Worm (Caenorhabditis elegans): ENCODE results near the gene ugt-40.
A peak's percentile ranks its signal among the peaks of the same experiment; 100 is the strongest.

ugt-40 gene

ce11 chrV:7156079-7156478, 14.3 kb upstream of the ugt-40 start, which contains the start of gene F10D2.10:
Gene F10D2.10 (minus strand): TSS chrV:7156179.
- TF ChIP-seq aha-1 (tag) (peak; percentile 68), duxl-1 (tag; optimal IDR thresholded peaks at IDR 0.05; ENCODE audit: poor library complexity) (no peak)

DNA sequence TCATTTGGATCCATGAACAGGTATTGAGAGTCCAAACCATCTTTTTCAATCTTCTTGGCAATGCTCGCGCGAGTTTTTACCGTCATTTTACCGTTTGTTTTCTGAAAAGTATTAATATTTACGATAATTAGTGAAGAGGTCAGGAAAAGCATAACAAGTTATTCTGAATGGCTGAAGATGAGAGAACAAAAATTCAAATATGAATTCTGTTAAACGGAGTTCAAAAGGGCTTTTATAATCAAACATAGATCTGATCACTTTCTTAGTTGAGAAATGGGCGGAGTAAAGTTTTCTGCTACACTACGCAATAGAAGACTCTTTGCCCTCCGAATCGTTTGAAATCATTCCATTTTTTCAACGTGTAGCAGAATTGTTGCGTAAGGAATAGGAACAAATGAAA, 11.3 kb upstream of the ugt-40 start, which contains the start of gene fat-7:
TSS of gene fat-7 (minus strand) at position 101 of the 400 bp plus-strand sequence.
- TF ChIP-seq zfp-3 (GFP tag; conservative IDR thresholded peaks at IDR 0.05) (no peak), nhr-41 (GFP tag; IDR thresholded peaks at IDR 0.05) (no peak), gei-8 (GFP tag; optimal IDR thresholded peaks at IDR 0.05) (no peak), ama-1 (optimal IDR thresholded peaks at IDR 0.05) (no peak), nhr-76 (tag; optimal IDR thresholded peaks at IDR 0.05) (no peak), nhr-25 (tag; optimal IDR thresholded peaks at IDR 0.05; ENCODE audit: borderline replicate concordance, insufficient read depth) (no peak), aly-2 (tag; optimal IDR thresholded peaks at IDR 0.05) (no peak)

DNA sequence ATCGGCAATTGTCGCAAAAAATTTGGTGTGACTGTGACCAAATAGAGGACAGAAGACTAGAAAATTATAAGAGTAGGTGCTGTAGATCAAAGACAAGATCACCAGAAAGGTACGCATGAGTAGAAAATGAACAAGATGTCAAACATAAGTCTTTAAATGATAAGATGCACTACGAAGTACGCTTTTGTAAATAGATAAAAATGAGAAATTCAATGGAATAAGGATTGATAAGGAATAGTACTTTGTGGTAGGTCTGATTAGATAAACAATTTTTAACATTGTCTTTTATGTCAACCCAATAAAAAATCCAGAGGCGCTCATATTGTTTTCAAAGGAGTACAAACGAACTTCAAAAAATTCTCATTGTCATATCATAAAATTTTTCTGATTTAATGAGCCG, 8.8 kb upstream of the ugt-40 start, which contains the start of gene F10D2.8:
TSS of gene F10D2.8 (minus strand) at position 145 of the 400 bp plus-strand sequence.
- peak; percentile 52 for TF ChIP-seq nhr-102 (tag; optimal IDR thresholded peaks at IDR 0.05)
- peak; percentile 36 for TF ChIP-seq nhr-48 (tag; optimal IDR thresholded peaks at IDR 0.05)
- TF ChIP-seq nhr-77 (tag; optimal IDR thresholded peaks at IDR 0.05), result peak; percentile 26
- TF ChIP-seq ZK546.5 (tag; optimal IDR thresholded peaks at IDR 0.05), result no peak
- peak; percentile 69 for TF ChIP-seq dve-1 (tag; optimal IDR thresholded peaks at IDR 0.05; ENCODE audit: insufficient read depth)
- TF ChIP-seq Y105C5A.15 (GFP tag; IDR thresholded peaks at IDR 0.05), result no peak
- TF ChIP-seq nhr-28 (tag; optimal IDR thresholded peaks at IDR 0.05), result peak; percentile 99
- TF ChIP-seq vab-7 (GFP tag; IDR thresholded peaks at IDR 0.05), result no peak
- TF ChIP-seq daf-16 (GFP tag; optimal IDR thresholded peaks at IDR 0.05), result no peak
- TF ChIP-seq daf-16 (tag; optimal IDR thresholded peaks at IDR 0.05), result peak; percentile 83
- TF ChIP-seq lim-7 (GFP tag; IDR thresholded peaks at IDR 0.05), result no peak
- TF ChIP-seq dmd-6 (GFP tag; IDR thresholded peaks at IDR 0.05), result peak; percentile 85
- peak; percentile 62 for TF ChIP-seq pqm-1 (tag; optimal IDR thresholded peaks at IDR 0.05)

DNA sequence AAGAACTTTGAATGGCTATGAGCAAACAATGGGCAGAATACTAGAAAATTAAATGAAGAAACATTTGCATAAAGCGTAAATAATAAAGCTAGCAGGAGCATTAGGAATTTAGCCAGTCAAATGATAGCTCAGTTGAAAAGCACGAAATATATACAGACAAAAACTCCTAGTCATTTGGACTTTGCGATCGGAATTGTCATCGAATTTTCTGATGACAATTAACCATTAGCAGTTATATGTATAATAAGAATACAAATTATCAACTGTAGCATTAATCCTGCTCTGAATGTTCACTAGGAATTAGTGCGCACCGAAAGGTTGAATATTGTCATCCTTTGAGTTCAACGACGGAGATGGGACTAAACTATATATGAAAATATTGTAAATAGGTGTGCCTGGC, 5.6 kb upstream of the ugt-40 start, which contains the start of gene ugt-38:
TSS of gene ugt-38 (minus strand) at position 101 of the 400 bp plus-strand sequence.
- TF ChIP-seq ama-1 (optimal IDR thresholded peaks at IDR 0.05) (no peak), aha-1 (tag) (peak; percentile 62)

DNA sequence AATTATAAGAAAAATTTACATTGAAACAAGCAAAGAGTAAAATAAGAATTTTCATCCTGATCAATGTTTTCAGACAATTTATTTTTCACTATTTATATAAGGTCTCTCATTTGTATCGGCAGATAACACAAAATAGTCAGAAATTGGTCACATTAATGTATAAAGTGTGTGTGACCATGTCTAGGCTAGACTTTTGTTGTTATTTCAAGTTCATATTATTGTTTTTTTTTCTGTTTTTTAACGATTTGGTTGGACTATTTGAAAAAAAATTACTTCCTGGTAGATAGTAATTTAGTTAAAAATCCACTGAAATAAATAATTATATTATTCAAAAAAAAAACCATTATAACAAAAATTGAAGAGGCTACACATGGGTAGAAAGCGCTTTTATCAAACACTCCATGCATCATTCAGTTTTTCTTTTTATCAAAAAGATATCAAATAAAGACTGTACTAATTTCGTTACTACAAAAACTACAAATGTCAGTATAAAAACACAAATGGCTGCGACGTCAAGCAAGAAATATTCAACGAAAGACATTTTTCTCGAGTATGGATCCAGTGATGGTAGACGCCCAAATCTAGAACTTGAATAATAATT, 3.6 kb upstream of the ugt-40 start, which contains the start of gene ugt-37:
TSS of gene ugt-37 (minus strand) at position 69 of the 601 bp plus-strand sequence.
- no peak for TF ChIP-seq set-16 (GFP tag; IDR thresholded peaks at IDR 0.05)
- TF ChIP-seq ceh-28 (tag; optimal IDR thresholded peaks at IDR 0.05), result no peak
- TF ChIP-seq Y75B8A.6 (GFP tag; IDR thresholded peaks at IDR 0.05), result no peak
- no peak for TF ChIP-seq ceh-82 (tag; optimal IDR thresholded peaks at IDR 0.05)
- TF ChIP-seq tag-97 (GFP tag; IDR thresholded peaks at IDR 0.05), result no peak
- no peak for TF ChIP-seq Y5F2A.4 (GFP tag; optimal IDR thresholded peaks at IDR 0.05)
- TF ChIP-seq hmg-1.1 (GFP tag; IDR thresholded peaks at IDR 0.05), result no peak
- TF ChIP-seq pqm-1 (tag; optimal IDR thresholded peaks at IDR 0.05), result no peak
- no peak for TF ChIP-seq unc-62 (GFP tag; optimal IDR thresholded peaks at IDR 0.05 in 1 of 2)
- TF ChIP-seq unc-62 (tag; optimal IDR thresholded peaks at IDR 0.05), result no peak
- TF ChIP-seq T20F7.1 (GFP tag; optimal IDR thresholded peaks at IDR 0.05), result no peak
- TF ChIP-seq T26A8.4 (GFP tag; IDR thresholded peaks at IDR 0.05), result no peak
- peak; percentile 34 for TF ChIP-seq aha-1 (tag)
- TF ChIP-seq ctbp-1 (GFP tag; IDR thresholded peaks at IDR 0.05), result no peak
- TF ChIP-seq ztf-7 (tag; optimal IDR thresholded peaks at IDR 0.05), result no peak
- TF ChIP-seq nhr-41 (GFP tag; IDR thresholded peaks at IDR 0.05), result no peak
- TF ChIP-seq unc-130 (GFP tag; optimal IDR thresholded peaks at IDR 0.05), result no peak
- peak; percentile 92 for TF ChIP-seq nhr-102 (tag; optimal IDR thresholded peaks at IDR 0.05)
- no peak for TF ChIP-seq mxl-3 (GFP tag; optimal IDR thresholded peaks at IDR 0.05)
- no peak for TF ChIP-seq duxl-1 (tag; optimal IDR thresholded peaks at IDR 0.05; ENCODE audit: poor library complexity)
- TF ChIP-seq nhr-48 (tag; optimal IDR thresholded peaks at IDR 0.05), result no peak
- no peak for TF ChIP-seq nhr-77 (tag; optimal IDR thresholded peaks at IDR 0.05)
- TF ChIP-seq D1046.2 (GFP tag; IDR thresholded peaks at IDR 0.05), result no peak
- TF ChIP-seq nhr-28 (tag; optimal IDR thresholded peaks at IDR 0.05), result peak; percentile 89

Data from whole organism, L4 larva.